Worm (Caenorhabditis elegans) whole organism, L3 larva: ENCODE results near the gene Y37E11B.2.

Experiments used
- ZK546.5 ChIP-seq: sonication (generic microtip); optimal IDR thresholded peaks from 2 replicates; lab custom pipeline; 2017; ENCODE audit warnings: missing biosample characterization, missing genetic modification characterization
- fkh-10 ChIP-seq: sonication (generic microtip); optimal IDR thresholded peaks from 2 replicates; lab custom pipeline; 2017; ENCODE audit warnings: missing biosample characterization, missing genetic modification reagents, missing genetic modification characterization
- nfya-1 ChIP-seq: sonication (generic microtip); optimal IDR thresholded peaks from 2 replicates; lab custom pipeline; 2017; ENCODE audit warnings: missing genetic modification characterization, mild to moderate bottlenecking, missing compliant biosample characterization, antibody characterized with exemption, moderate library complexity; ENCODE audit not compliant: insufficient read depth

Y37E11B.2 gene

DNA sequence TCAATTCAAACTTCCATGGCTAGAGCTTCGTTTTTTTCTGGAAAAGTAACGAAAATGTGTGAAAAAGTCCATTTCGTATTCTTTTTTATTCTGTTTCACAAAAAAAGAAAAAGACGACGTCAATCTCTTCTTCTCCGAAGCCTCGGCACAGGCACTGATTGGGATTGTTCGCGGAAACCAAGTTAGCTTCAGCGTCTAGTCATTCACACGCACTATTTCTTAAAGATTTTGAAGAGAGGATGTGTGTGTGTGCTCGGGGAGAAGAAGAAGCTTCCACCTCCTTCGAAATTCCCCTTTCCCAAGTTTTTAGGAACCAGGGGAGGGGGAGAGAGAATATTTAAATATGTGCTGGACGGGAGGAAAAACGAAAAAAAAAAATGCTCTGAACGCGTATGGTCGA lies 48.2 kb downstream of the Y37E11B.2 start:
- TF ChIP-seq fkh-10 (peak; percentile 84), nfya-1 (tag; lab: Kevin White, UChicago) (peak; percentile 25), ZK546.5 (no peak)
